Worm (Caenorhabditis elegans): ENCODE results near the gene str-185.

ce11 chrIV:4422029-4422428, 7.8 kb downstream of the str-185 start, which contains the start of gene clec-175:
- no peak for TF ChIP-seq klf-2 (GFP tag; conservative IDR thresholded peaks at IDR 0.05)
- TF ChIP-seq ztf-23 (GFP tag; IDR thresholded peaks at IDR 0.05): no peak
- TF ChIP-seq ztf-29 (GFP tag; IDR thresholded peaks at IDR 0.05): no peak
- TF ChIP-seq med-1 (GFP tag; optimal IDR thresholded peaks at IDR 0.05; ENCODE audit: insufficient read depth): no peak
- TF ChIP-seq cog-1 (tag; optimal IDR thresholded peaks at IDR 0.05): no peak
- TF ChIP-seq flt-1 (GFP tag; IDR thresholded peaks at IDR 0.05): no peak
- no peak for TF ChIP-seq tab-1 (GFP tag; IDR thresholded peaks at IDR 0.05)

All from whole organism, midembryonic.